Fruit fly (Drosophila melanogaster): ENCODE data around the gene alpha-Man-Ia.

DNA sequence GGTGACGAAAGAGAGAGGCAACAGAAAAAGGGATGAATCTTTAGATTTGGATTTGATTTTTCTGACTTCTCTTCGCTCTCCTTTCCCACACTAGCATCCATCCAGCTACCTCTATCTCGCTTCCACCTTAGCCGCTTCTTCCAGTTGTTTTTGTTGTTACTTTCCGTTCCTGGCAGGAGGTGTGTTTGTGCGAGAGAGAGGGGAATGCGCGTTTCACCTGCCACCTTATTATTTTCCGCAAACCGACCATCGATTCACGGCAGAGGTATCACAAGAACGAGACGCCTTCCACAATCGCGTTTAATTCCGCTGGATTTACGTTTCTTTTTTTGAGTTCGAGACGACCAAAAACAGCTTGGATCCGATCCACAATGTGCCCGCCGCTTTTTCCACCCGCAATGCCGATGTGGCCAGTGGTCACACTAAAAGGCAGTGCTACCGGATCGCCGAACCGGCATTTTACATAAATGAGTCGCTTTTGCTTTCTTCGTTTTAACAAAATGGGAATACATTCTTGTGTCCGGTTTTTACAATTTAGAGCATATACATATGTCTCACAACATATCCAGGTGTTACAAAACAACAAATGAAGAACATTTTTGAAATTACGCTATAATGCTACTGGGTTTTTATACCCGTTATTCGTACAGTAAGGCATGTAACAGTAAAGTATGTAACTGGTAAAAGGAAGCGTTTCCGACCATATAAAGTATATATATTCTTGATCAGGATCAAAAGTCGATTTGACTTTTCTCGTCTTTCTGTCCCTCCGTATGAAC, at the start of gene alpha-Man-Ia:
- TF ChIP-seq h (optimal IDR thresholded peaks at IDR 0.05) (no peak), psq (optimal IDR thresholded peaks at IDR 0.05) (no peak)
